Worm (Caenorhabditis elegans): ENCODE measurements around the gene fbf-1.

DNA sequence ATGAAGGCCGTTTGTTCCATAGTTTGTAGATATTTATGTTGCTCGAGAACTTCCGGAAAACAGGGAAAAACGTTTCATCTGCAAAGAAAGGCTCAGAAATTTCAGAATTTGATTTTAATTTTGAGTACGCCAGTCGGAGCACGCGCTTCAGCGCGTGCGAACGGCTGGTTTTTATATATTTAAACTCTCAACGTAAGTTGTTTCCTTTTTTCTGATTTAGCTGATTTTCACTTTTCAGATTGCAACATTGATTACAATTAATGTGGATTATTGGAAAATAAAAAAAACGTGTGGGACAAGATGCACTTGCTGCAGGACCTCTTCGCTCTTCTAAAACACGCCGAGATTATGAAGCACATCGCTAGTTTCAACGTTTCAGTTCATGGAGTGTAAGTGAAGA is 2.0 kb upstream of the fbf-1 start, which contains the start of gene F21H12.3:
- TF ChIP-seq nhr-28 (tag; optimal IDR thresholded peaks at IDR 0.05) = no peak
- no peak for TF ChIP-seq blmp-1 (tag; optimal IDR thresholded peaks at IDR 0.05)
- TF ChIP-seq nhr-76 (tag; optimal IDR thresholded peaks at IDR 0.05) = no peak

All from whole organism, mixed stage, embryonic.